Worm (Caenorhabditis elegans) whole organism, late embryonic: ENCODE measurements around the gene R151.8.

Source experiments
- C08G9.2 ChIP-seq: sonication (generic microtip); optimal IDR thresholded peaks from 2 replicates; lab custom pipeline; 2016; ENCODE audit warnings: mild to moderate bottlenecking, missing genetic modification characterization, moderate library complexity, missing compliant biosample characterization
- F13H6.1 ChIP-seq: sonication (generic microtip); optimal IDR thresholded peaks from 2 replicates; lab custom pipeline; 2016; ENCODE audit warnings: missing genetic modification characterization, missing compliant biosample characterization
- K02D7.2 ChIP-seq: sonication (generic microtip); optimal IDR thresholded peaks from 2 replicates; lab custom pipeline; 2017; ENCODE audit warnings: mild to moderate bottlenecking, missing genetic modification characterization, missing compliant biosample characterization
- K09A11.1 ChIP-seq: sonication (generic microtip); optimal IDR thresholded peaks from 2 replicates; lab custom pipeline; 2017; ENCODE audit warnings: antibody characterized with exemption, mild to moderate bottlenecking, missing genetic modification characterization, missing compliant biosample characterization; ENCODE audit not compliant: insufficient read depth
- T23F11.4 ChIP-seq: fragments of 200-800 bp; sonication (Bioruptor generic); optimal IDR thresholded peaks from 2 replicates; lab custom pipeline; 2018; ENCODE audit warnings: mild to moderate bottlenecking, missing genetic modification characterization, missing compliant biosample characterization
- Y22D7AL.16 ChIP-seq: sonication (generic microtip); optimal IDR thresholded peaks from 2 replicates; lab custom pipeline; 2016; ENCODE audit warnings: missing genetic modification characterization, missing compliant biosample characterization
- ahr-1 ChIP-seq: sonication (generic microtip); optimal IDR thresholded peaks from 2 replicates; lab custom pipeline; 2016; ENCODE audit warnings: missing genetic modification characterization, missing compliant biosample characterization
- ama-1 ChIP-seq: fragments of 150-350 bp; optimal IDR thresholded peaks from 2 replicates; lab custom pipeline; 2014
- ceh-14 ChIP-seq: sonication (generic microtip); optimal IDR thresholded peaks from 2 replicates; lab custom pipeline; 2016; ENCODE audit warnings: missing genotype, missing genetic modification characterization, missing compliant biosample characterization
- ceh-18 ChIP-seq: sonication (generic microtip); optimal IDR thresholded peaks from 2 replicates; lab custom pipeline; 2016; ENCODE audit warnings: missing genetic modification characterization, missing compliant biosample characterization
- ceh-19 ChIP-seq: fragments of 200-800 bp; sonication (Bioruptor generic); optimal IDR thresholded peaks from 2 replicates; lab custom pipeline; 2018; ENCODE audit warnings: mild to moderate bottlenecking, missing genetic modification characterization, missing compliant biosample characterization
- ceh-2 ChIP-seq: sonication (generic microtip); optimal IDR thresholded peaks from 2 replicates; lab custom pipeline; 2016; ENCODE audit warnings: missing genotype, missing genetic modification characterization, missing compliant biosample characterization
- ceh-22 ChIP-seq: sonication (generic microtip); optimal IDR thresholded peaks from 2 replicates; lab custom pipeline; 2017; ENCODE audit warnings: missing biosample characterization, missing genetic modification characterization
- ceh-24 ChIP-seq: sonication (generic microtip); optimal IDR thresholded peaks from 2 replicates; lab custom pipeline; 2016; ENCODE audit warnings: mild to moderate bottlenecking, missing genetic modification characterization, missing compliant biosample characterization
- ceh-30 ChIP-seq: fragments of 150-350 bp; optimal IDR thresholded peaks from 2 replicates; lab custom pipeline; 2014; ENCODE audit warnings: missing biosample characterization, missing genetic modification characterization
- ceh-34 ChIP-seq: sonication (generic microtip); optimal IDR thresholded peaks from 2 replicates; lab custom pipeline; 2016; ENCODE audit warnings: mild to moderate bottlenecking, missing genetic modification characterization, missing compliant biosample characterization
- ceh-48 ChIP-seq: sonication (generic microtip); optimal IDR thresholded peaks from 2 replicates; lab custom pipeline; 2016; ENCODE audit warnings: missing genetic modification characterization, inconsistent platforms, missing compliant biosample characterization
- ceh-6 ChIP-seq: fragments of 200-800 bp; sonication (Bioruptor generic); optimal IDR thresholded peaks from 2 replicates; lab custom pipeline; 2018; ENCODE audit warnings: mild to moderate bottlenecking, missing genetic modification characterization, missing compliant biosample characterization
- ceh-9 ChIP-seq: sonication (generic microtip); optimal IDR thresholded peaks from 2 replicates; lab custom pipeline; 2016; ENCODE audit warnings: mild to moderate bottlenecking, missing genetic modification characterization, inconsistent platforms, missing compliant biosample characterization
- dmd-4 ChIP-seq: sonication (generic microtip); optimal IDR thresholded peaks from 2 replicates; lab custom pipeline; 2016; ENCODE audit warnings: borderline replicate concordance, missing genetic modification characterization, missing compliant biosample characterization
- dve-1 ChIP-seq: sonication (generic microtip); optimal IDR thresholded peaks from 2 replicates; lab custom pipeline; 2017; ENCODE audit warnings: antibody characterized with exemption, mild to moderate bottlenecking, missing genetic modification characterization, missing compliant biosample characterization
- elt-2 ChIP-seq: sonication (generic microtip); optimal IDR thresholded peaks from 2 replicates; lab custom pipeline; 2016; ENCODE audit warnings: missing genetic modification reagents, missing genetic modification characterization, missing compliant biosample characterization
- elt-4 ChIP-seq: sonication (generic microtip); optimal IDR thresholded peaks from 2 replicates; lab custom pipeline; 2016; ENCODE audit warnings: missing genetic modification characterization, missing compliant biosample characterization
- fkh-10 ChIP-seq: fragments of 150-350 bp; optimal IDR thresholded peaks from 2 replicates; lab custom pipeline; 2014; ENCODE audit warnings: missing biosample characterization, missing genetic modification reagents, missing genetic modification characterization
- gmeb-2 ChIP-seq: sonication (generic microtip); optimal IDR thresholded peaks from 2 replicates; lab custom pipeline; 2016; ENCODE audit warnings: missing genetic modification characterization, inconsistent platforms, missing compliant biosample characterization
- hlh-13 ChIP-seq: fragments of 200-800 bp; sonication (Bioruptor generic); optimal IDR thresholded peaks from 2 replicates; lab custom pipeline; 2018; ENCODE audit warnings: mild to moderate bottlenecking, missing genetic modification characterization, missing compliant biosample characterization
- hlh-15 ChIP-seq: sonication (generic microtip); optimal IDR thresholded peaks from 2 replicates; lab custom pipeline; 2016; ENCODE audit warnings: missing genetic modification characterization, missing compliant biosample characterization
- hlh-30 ChIP-seq: sonication (generic microtip); optimal IDR thresholded peaks from 2 replicates; lab custom pipeline; 2017; ENCODE audit warnings: antibody characterized with exemption, missing genetic modification characterization, missing compliant biosample characterization; ENCODE audit not compliant: insufficient read depth
- hlh-8 ChIP-seq: sonication (generic microtip); optimal IDR thresholded peaks from 2 replicates; lab custom pipeline; 2016; ENCODE audit warnings: missing genotype, missing genetic modification characterization, missing compliant biosample characterization
- lim-6 ChIP-seq: sonication (generic microtip); optimal IDR thresholded peaks from 2 replicates; lab custom pipeline; 2016; ENCODE audit warnings: missing genetic modification characterization, missing compliant biosample characterization
- mec-3 ChIP-seq: sonication (generic microtip); optimal IDR thresholded peaks from 2 replicates; lab custom pipeline; 2016; ENCODE audit warnings: borderline replicate concordance, missing genetic modification characterization, missing compliant biosample characterization
- nhr-11 ChIP-seq: fragments of 150-350 bp; optimal IDR thresholded peaks from 2 replicates; lab custom pipeline; 2014; ENCODE audit warnings: missing biosample characterization, missing genetic modification characterization
- nhr-232 ChIP-seq: sonication (generic microtip); optimal IDR thresholded peaks from 2 replicates; lab custom pipeline; 2016; ENCODE audit warnings: missing genetic modification characterization, missing compliant biosample characterization
- npax-4 ChIP-seq: sonication (generic microtip); optimal IDR thresholded peaks from 2 replicates; lab custom pipeline; 2016; ENCODE audit warnings: missing genetic modification characterization, missing compliant biosample characterization
- odd-2 ChIP-seq: sonication (generic microtip); optimal IDR thresholded peaks from 2 replicates; lab custom pipeline; 2017; ENCODE audit warnings: antibody characterized with exemption, mild to moderate bottlenecking, missing genetic modification characterization, missing compliant biosample characterization
- pag-3 ChIP-seq: sonication (generic microtip); optimal IDR thresholded peaks from 2 replicates; lab custom pipeline; 2016; ENCODE audit warnings: missing compliant biosample characterization, missing genetic modification characterization, borderline replicate concordance
- pat-9 ChIP-seq: fragments of 200-800 bp; sonication (Bioruptor generic); optimal IDR thresholded peaks from 2 replicates; lab custom pipeline; 2018; ENCODE audit warnings: mild to moderate bottlenecking, missing genetic modification characterization, moderate library complexity, missing compliant biosample characterization
- pax-1 ChIP-seq: fragments of 150-350 bp; optimal IDR thresholded peaks from 2 replicates; lab custom pipeline; 2014; ENCODE audit warnings: missing biosample characterization, missing genetic modification characterization
- pha-4 ChIP-seq: fragments of 150-350 bp; optimal IDR thresholded peaks from 2 replicates; lab custom pipeline; 2018; ENCODE audit warnings: missing biosample characterization, missing genetic modification reagents, missing genetic modification characterization
- pqm-1 ChIP-seq: sonication (generic microtip); optimal IDR thresholded peaks from 2 replicates; lab custom pipeline; 2016; ENCODE audit warnings: missing genetic modification characterization, missing compliant biosample characterization
- ref-2 ChIP-seq: sonication (generic microtip); optimal IDR thresholded peaks from 2 replicates; lab custom pipeline; 2016; ENCODE audit warnings: missing genetic modification characterization, missing compliant biosample characterization
- rnt-1 ChIP-seq: sonication (generic microtip); optimal IDR thresholded peaks from 2 replicates; lab custom pipeline; 2016; ENCODE audit warnings: missing genetic modification characterization, missing compliant biosample characterization
- sdc-2 ChIP-seq: sonication (generic microtip); optimal IDR thresholded peaks from 2 replicates; lab custom pipeline; 2016; ENCODE audit warnings: missing genotype, missing genetic modification characterization, missing compliant biosample characterization
- sox-4 ChIP-seq: sonication (generic microtip); optimal IDR thresholded peaks from 2 replicates; lab custom pipeline; 2017; ENCODE audit warnings: mild to moderate bottlenecking, missing genetic modification characterization, inconsistent platforms, missing compliant biosample characterization
- syd-9 ChIP-seq: sonication (generic microtip); optimal IDR thresholded peaks from 2 replicates; lab custom pipeline; 2016; ENCODE audit warnings: mild to moderate bottlenecking, missing genetic modification characterization, moderate library complexity, missing compliant biosample characterization
- tbx-2 ChIP-seq: sonication (generic microtip); optimal IDR thresholded peaks from 2 replicates; lab custom pipeline; 2016; ENCODE audit warnings: missing genetic modification characterization, missing compliant biosample characterization
- tbx-7 ChIP-seq: sonication (generic microtip); optimal IDR thresholded peaks from 2 replicates; lab custom pipeline; 2016; ENCODE audit warnings: missing genotype, missing genetic modification characterization, missing compliant biosample characterization
- unc-42 ChIP-seq: sonication (generic microtip); optimal IDR thresholded peaks from 2 replicates; lab custom pipeline; 2016; ENCODE audit warnings: missing genotype, missing genetic modification characterization, missing compliant biosample characterization
- unc-55 ChIP-seq: sonication (generic microtip); optimal IDR thresholded peaks from 2 replicates; lab custom pipeline; 2017; ENCODE audit warnings: missing biosample characterization, missing genetic modification reagents, missing genetic modification characterization
- ztf-16 ChIP-seq: sonication (generic microtip); optimal IDR thresholded peaks from 2 replicates; lab custom pipeline; 2017; ENCODE audit warnings: missing genetic modification characterization, missing compliant biosample characterization

The R151.8 gene

ce11 chrIII:7192942-7193665 is 36.5 kb downstream of the R151.8 start, which contains the start of gene mec-14:
Gene mec-14, minus strand, starts transcription at chrIII:7192992.
- TF ChIP-seq ceh-2 (tag; lab: Kevin White, UChicago) (no peak), npax-4 (tag; lab: Kevin White, UChicago) (no peak), ceh-34 (tag; lab: Kevin White, UChicago) (no peak), K09A11.1 (tag; lab: Kevin White, UChicago) (no peak), odd-2 (tag; lab: Kevin White, UChicago) (no peak), ztf-16 (tag; lab: Kevin White, UChicago) (no peak), sox-4 (tag; lab: Kevin White, UChicago) (no peak), fkh-10 (GFP tag; lab: Kevin White, UChicago) (no peak), pax-1 (tag; lab: Kevin White, UChicago) (no peak), dmd-4 (no peak), ceh-30 (tag; lab: Kevin White, UChicago) (no peak)

ce11 chrIII:7189581-7190128 is 39.9 kb downstream of the R151.8 start, which contains the start of gene rps-21:
Gene rps-21, minus strand, starts transcription at chrIII:7189631.
- no peak for TF ChIP-seq pag-3 (tag; lab: Kevin White, UChicago)
- TF ChIP-seq lim-6 (tag; lab: Kevin White, UChicago) = no peak
- no peak for TF ChIP-seq mec-3 (tag; lab: Kevin White, UChicago)
- TF ChIP-seq ceh-19 (GFP tag; lab: Kevin White, UChicago) = no peak
- TF ChIP-seq unc-55 = peak; percentile 32
- no peak for TF ChIP-seq T23F11.4 (GFP tag; lab: Kevin White, UChicago)
- TF ChIP-seq tbx-7 (tag; lab: Kevin White, UChicago) = no peak
- TF ChIP-seq pqm-1 (tag; lab: Kevin White, UChicago) = no peak
- TF ChIP-seq elt-4 (tag; lab: Kevin White, UChicago) = no peak
- no peak for TF ChIP-seq odd-2 (tag; lab: Kevin White, UChicago)
- no peak for TF ChIP-seq F13H6.1 (tag; lab: Kevin White, UChicago)
- TF ChIP-seq ceh-6 (GFP tag; lab: Kevin White, UChicago) = no peak
- peak; percentile 88 for TF ChIP-seq unc-42 (tag; lab: Kevin White, UChicago)
- no peak for TF ChIP-seq ceh-22
- TF ChIP-seq dve-1 (tag; lab: Kevin White, UChicago) = no peak
- TF ChIP-seq gmeb-2 (tag; lab: Kevin White, UChicago) = no peak
- TF ChIP-seq ceh-48 = peak; percentile 19
- no peak for TF ChIP-seq pha-4
- no peak for TF ChIP-seq hlh-30 (tag; lab: Kevin White, UChicago)
- peak; percentile 45 for TF ChIP-seq ceh-18
- TF ChIP-seq sdc-2 = no peak
- TF ChIP-seq ahr-1 (tag; lab: Kevin White, UChicago) = no peak
- no peak for TF ChIP-seq C08G9.2 (tag; lab: Kevin White, UChicago)
- TF ChIP-seq K02D7.2 (tag; lab: Kevin White, UChicago) = no peak
- TF ChIP-seq ceh-2 (tag; lab: Kevin White, UChicago) = no peak
- no peak for TF ChIP-seq nhr-11 (tag; lab: Kevin White, UChicago)
- peak; percentile 69 for TF ChIP-seq tbx-2 (tag; lab: Kevin White, UChicago)
- no peak for TF ChIP-seq hlh-15 (tag; lab: Kevin White, UChicago)
- no peak for TF ChIP-seq nhr-232 (tag; lab: Kevin White, UChicago)
- TF ChIP-seq syd-9 (tag; lab: Kevin White, UChicago) = no peak
- TF ChIP-seq rnt-1 (tag; lab: Kevin White, UChicago) = peak; percentile 19
- TF ChIP-seq ceh-9 (tag; lab: Kevin White, UChicago) = no peak
- no peak for TF ChIP-seq hlh-13
- TF ChIP-seq ref-2 = peak; percentile 11
- no peak for TF ChIP-seq pat-9 (tag; lab: Kevin White, UChicago)
- TF ChIP-seq elt-2 (tag; lab: Kevin White, UChicago) = peak; percentile 21
- no peak for TF ChIP-seq ama-1 (lab: Kevin White, UChicago)
- no peak for TF ChIP-seq sox-4 (tag; lab: Kevin White, UChicago)
- no peak for TF ChIP-seq K09A11.1 (tag; lab: Kevin White, UChicago)
- TF ChIP-seq Y22D7AL.16 (tag; lab: Kevin White, UChicago) = no peak
- no peak for TF ChIP-seq hlh-8 (tag; lab: Kevin White, UChicago)
- TF ChIP-seq ceh-24 (tag; lab: Kevin White, UChicago) = no peak
- TF ChIP-seq ceh-14 (tag; lab: Kevin White, UChicago) = peak; percentile 6
